Worm (Caenorhabditis elegans): Measurements from ENCODE around the gene trmt-10C.2.

Gene trmt-10C.2

ce11 chrIII:6312244-6312643 is 33.8 kb upstream of the trmt-10C.2 start:
- TF ChIP-seq lin-11 (tag; optimal IDR thresholded peaks at IDR 0.05) (no peak), crh-2 (tag; optimal IDR thresholded peaks at IDR 0.05) (peak; percentile 35)

ce11 chrIII:6315515-6315914 is 30.6 kb upstream of the trmt-10C.2 start:
- TF ChIP-seq mbf-1 (tag; optimal IDR thresholded peaks at IDR 0.05), result no peak
- no peak for TF ChIP-seq F13H6.1 (tag; optimal IDR thresholded peaks at IDR 0.05)
- TF ChIP-seq lin-13 (GFP tag; optimal IDR thresholded peaks at IDR 0.05), result no peak
- no peak for TF ChIP-seq unc-55 (GFP tag; optimal IDR thresholded peaks at IDR 0.05)
- no peak for TF ChIP-seq gmeb-1 (tag; optimal IDR thresholded peaks at IDR 0.05)
- no peak for TF ChIP-seq sma-9 (GFP tag; optimal IDR thresholded peaks at IDR 0.05)
- TF ChIP-seq sma-9 (tag; optimal IDR thresholded peaks at IDR 0.05), result no peak
- no peak for TF ChIP-seq nhr-11 (tag; optimal IDR thresholded peaks at IDR 0.05)
- no peak for TF ChIP-seq elt-3 (tag; optimal IDR thresholded peaks at IDR 0.05)
- no peak for TF ChIP-seq nhr-21 (tag; optimal IDR thresholded peaks at IDR 0.05)
- no peak for TF ChIP-seq C34F6.9 (tag; optimal IDR thresholded peaks at IDR 0.05)
- TF ChIP-seq sma-3 (GFP tag; optimal IDR thresholded peaks at IDR 0.05), result no peak

- TF ChIP-seq gmeb-1 (tag; optimal IDR thresholded peaks at IDR 0.05) (no peak), mbf-1 (tag; optimal IDR thresholded peaks at IDR 0.05) (no peak), ZK546.5 (tag; optimal IDR thresholded peaks at IDR 0.05) (no peak), blmp-1 (tag; optimal IDR thresholded peaks at IDR 0.05; ENCODE audit: insufficient read depth) (no peak), nhr-25 (tag; optimal IDR thresholded peaks at IDR 0.05) (no peak), ztf-1 (GFP tag; conservative IDR thresholded peaks at IDR 0.05) (no peak), lsy-2 (tag; optimal IDR thresholded peaks at IDR 0.05) (no peak)
These were observed 29.3 kb upstream of the trmt-10C.2 start for ce11 chrIII:6316795-6317194.

ce11 chrIII:6317345-6317744 is 28.7 kb upstream of the trmt-10C.2 start:
- no peak for TF ChIP-seq nhr-25 (tag; optimal IDR thresholded peaks at IDR 0.05)
- no peak for TF ChIP-seq crh-2 (tag; optimal IDR thresholded peaks at IDR 0.05)
- TF ChIP-seq unc-39 (tag; optimal IDR thresholded peaks at IDR 0.05), result no peak
- no peak for TF ChIP-seq snpc-4 (tag; optimal IDR thresholded peaks at IDR 0.05)
- no peak for TF ChIP-seq alr-1 (tag; optimal IDR thresholded peaks at IDR 0.05)
- TF ChIP-seq sma-9 (GFP tag; optimal IDR thresholded peaks at IDR 0.05), result peak; percentile 71
- TF ChIP-seq sma-9 (tag; optimal IDR thresholded peaks at IDR 0.05), result no peak

- TF ChIP-seq alr-1 (tag; optimal IDR thresholded peaks at IDR 0.05) (no peak), crh-2 (tag; optimal IDR thresholded peaks at IDR 0.05) (no peak), sma-9 (GFP tag; optimal IDR thresholded peaks at IDR 0.05) (no peak), sma-9 (tag; optimal IDR thresholded peaks at IDR 0.05) (no peak), ZK546.5 (tag; optimal IDR thresholded peaks at IDR 0.05) (no peak), lin-11 (tag; optimal IDR thresholded peaks at IDR 0.05) (no peak), nhr-12 (tag; optimal IDR thresholded peaks at IDR 0.05) (no peak)
These were observed 21.9 kb upstream of the trmt-10C.2 start, which contains the start of gene C56G2.5 for ce11 chrIII:6324139-6324538. Gene C56G2.5, minus strand, starts transcription at chrIII:6324239.

ce11 chrIII:6331211-6331782 is 14.8 kb upstream of the trmt-10C.2 start, which contains the start of gene C56G2.4:
Gene C56G2.4, plus strand, starts transcription at chrIII:6331732.
- no peak for TF ChIP-seq ztf-11 (tag; optimal IDR thresholded peaks at IDR 0.05)

ce11 chrIII:6334364-6334763 is 11.7 kb upstream of the trmt-10C.2 start:
- TF ChIP-seq snpc-4 (tag; optimal IDR thresholded peaks at IDR 0.05) (no peak), ceh-82 (tag; optimal IDR thresholded peaks at IDR 0.05) (no peak), lin-39 (tag; optimal IDR thresholded peaks at IDR 0.05) (no peak), sma-9 (GFP tag; optimal IDR thresholded peaks at IDR 0.05) (no peak), sma-9 (tag; optimal IDR thresholded peaks at IDR 0.05) (no peak), unc-55 (GFP tag; optimal IDR thresholded peaks at IDR 0.05) (no peak), ama-1 (optimal IDR thresholded peaks at IDR 0.05) (no peak)

ce11 chrIII:6339919-6340434 is 6.1 kb upstream of the trmt-10C.2 start, which contains the start of gene let-767:
Gene let-767, minus strand, starts transcription at chrIII:6339969.
- TF ChIP-seq gmeb-1 (tag; optimal IDR thresholded peaks at IDR 0.05), result peak; percentile 25
- peak; percentile 6 for TF ChIP-seq sma-9 (GFP tag; optimal IDR thresholded peaks at IDR 0.05)
- TF ChIP-seq sma-9 (tag; optimal IDR thresholded peaks at IDR 0.05), result no peak
- TF ChIP-seq nhr-21 (tag; optimal IDR thresholded peaks at IDR 0.05), result no peak
- TF ChIP-seq crh-2 (tag; optimal IDR thresholded peaks at IDR 0.05), result peak; percentile 27
- TF ChIP-seq fos-1 (tag; optimal IDR thresholded peaks at IDR 0.05), result peak; percentile 35
- TF ChIP-seq unc-39 (tag; optimal IDR thresholded peaks at IDR 0.05), result no peak
